Worm (Caenorhabditis elegans): ENCODE measurements around the gene K07D4.2.
"Not testable (repeated sequence)": the region's sequence is repeated elsewhere in the genome, so short reads cannot be mapped to it uniquely, and the experiment has no call there.

K07D4.2 gene

ce11 chrII:4049672-4050071, 4.4 kb upstream of the K07D4.2 start:
- TF ChIP-seq mdl-1 (tag; optimal IDR thresholded peaks at IDR 0.05) (peak in 1 of 2 experiments; percentile 53), sma-3 (GFP tag; optimal IDR thresholded peaks at IDR 0.05) (peak; percentile 28), lsy-2 (tag; optimal IDR thresholded peaks at IDR 0.05) (peak in 1 of 2 experiments; percentile 77)

- TF ChIP-seq sma-3 (GFP tag; optimal IDR thresholded peaks at IDR 0.05) (peak; percentile 60), gmeb-1 (tag; optimal IDR thresholded peaks at IDR 0.05) (peak; percentile 8), lin-13 (GFP tag; optimal IDR thresholded peaks at IDR 0.05) (peak; percentile 9), F13H6.1 (tag; optimal IDR thresholded peaks at IDR 0.05) (peak; percentile 66), sma-9 (GFP tag; optimal IDR thresholded peaks at IDR 0.05) (peak; percentile 38), lsy-2 (tag; optimal IDR thresholded peaks at IDR 0.05) (peak; percentile 46 to 53)
- TF ChIP-seq sma-9 (tag; optimal IDR thresholded peaks at IDR 0.05) = not testable (repeated sequence)
Measured at ce11 chrII:4047839-4048440, 2.6 kb upstream of the K07D4.2 start.

- no peak for TF ChIP-seq nhr-10 (tag; optimal IDR thresholded peaks at IDR 0.05)
- peak; percentile 83 for TF ChIP-seq F13H6.1 (tag; optimal IDR thresholded peaks at IDR 0.05)
- peak; percentile 71 for TF ChIP-seq zag-1 (tag; optimal IDR thresholded peaks at IDR 0.05)
- peak; percentile 53 for TF ChIP-seq sem-4 (tag; optimal IDR thresholded peaks at IDR 0.05)
- no peak for TF ChIP-seq unc-39 (tag; optimal IDR thresholded peaks at IDR 0.05)
- peak; percentile 56 for TF ChIP-seq ztf-4 (tag; optimal IDR thresholded peaks at IDR 0.05)
- TF ChIP-seq mab-5 (tag; optimal IDR thresholded peaks at IDR 0.05) = peak; percentile 63
- TF ChIP-seq ceh-82 (tag; optimal IDR thresholded peaks at IDR 0.05) = peak; percentile 64
- peak; percentile 6 to 70 for TF ChIP-seq mdl-1 (tag; optimal IDR thresholded peaks at IDR 0.05)
- peak; percentile 80 for TF ChIP-seq C34F6.9 (tag; optimal IDR thresholded peaks at IDR 0.05)
- no peak for TF ChIP-seq ztf-11 (tag; optimal IDR thresholded peaks at IDR 0.05)
- TF ChIP-seq nhr-23 (tag; optimal IDR thresholded peaks at IDR 0.05) = no peak
- TF ChIP-seq R02D3.7 (tag; optimal IDR thresholded peaks at IDR 0.05) = peak; percentile 35
- TF ChIP-seq blmp-1 (tag; optimal IDR thresholded peaks at IDR 0.05; ENCODE audit: insufficient read depth) = peak; percentile 25
- peak; percentile 92 for TF ChIP-seq sma-3 (GFP tag; optimal IDR thresholded peaks at IDR 0.05)
- no peak for TF ChIP-seq nhr-77 (tag; optimal IDR thresholded peaks at IDR 0.05)
- TF ChIP-seq Y55F3AM.14 (GFP tag; optimal IDR thresholded peaks at IDR 0.05) = peak; percentile 75
- TF ChIP-seq dmd-4 (tag; optimal IDR thresholded peaks at IDR 0.05) = no peak
- peak; percentile 95 for TF ChIP-seq skn-1 (tag; optimal IDR thresholded peaks at IDR 0.05)
- no peak for TF ChIP-seq peb-1 (tag; optimal IDR thresholded peaks at IDR 0.05)
- TF ChIP-seq unc-62 (GFP tag; optimal IDR thresholded peaks at IDR 0.05) = no peak
- TF ChIP-seq gmeb-1 (tag; optimal IDR thresholded peaks at IDR 0.05) = peak; percentile 98
- peak; percentile 87 for TF ChIP-seq nhr-25 (tag; optimal IDR thresholded peaks at IDR 0.05)
- no peak for TF ChIP-seq elt-1 (tag; optimal IDR thresholded peaks at IDR 0.05)
- peak; percentile 10 for TF ChIP-seq egl-27 (tag; optimal IDR thresholded peaks at IDR 0.05)
- TF ChIP-seq sma-9 (GFP tag; optimal IDR thresholded peaks at IDR 0.05) = peak; percentile 86
- no peak for TF ChIP-seq sma-9 (tag; optimal IDR thresholded peaks at IDR 0.05)
- peak; percentile 41 for TF ChIP-seq nhr-237 (tag; optimal IDR thresholded peaks at IDR 0.05)
- peak; percentile 88 for TF ChIP-seq crh-2 (tag; optimal IDR thresholded peaks at IDR 0.05)
- peak; percentile 81 for TF ChIP-seq nhr-21 (tag; optimal IDR thresholded peaks at IDR 0.05)
- TF ChIP-seq ama-1 (optimal IDR thresholded peaks at IDR 0.05) = no peak
- no peak for TF ChIP-seq ceh-16 (tag; optimal IDR thresholded peaks at IDR 0.05)
- peak; percentile 59 for TF ChIP-seq ZK546.5 (tag; optimal IDR thresholded peaks at IDR 0.05)
- peak; percentile 41 for TF ChIP-seq nhr-6 (tag; optimal IDR thresholded peaks at IDR 0.05)
- TF ChIP-seq lin-13 (GFP tag; optimal IDR thresholded peaks at IDR 0.05) = peak; percentile 84
- peak; percentile 41 for TF ChIP-seq nhr-129 (tag; optimal IDR thresholded peaks at IDR 0.05)
- TF ChIP-seq ztf-1 (GFP tag; conservative IDR thresholded peaks at IDR 0.05) = no peak
- TF ChIP-seq unc-55 (GFP tag; optimal IDR thresholded peaks at IDR 0.05) = peak; percentile 86
- peak; percentile 74 for TF ChIP-seq lin-11 (tag; optimal IDR thresholded peaks at IDR 0.05)
- peak; percentile 91 to 96 for TF ChIP-seq lsy-2 (tag; optimal IDR thresholded peaks at IDR 0.05)
- TF ChIP-seq nhr-12 (tag; optimal IDR thresholded peaks at IDR 0.05) = no peak
- TF ChIP-seq fos-1 (tag; optimal IDR thresholded peaks at IDR 0.05) = peak; percentile 65
- TF ChIP-seq mbf-1 (tag; optimal IDR thresholded peaks at IDR 0.05) = no peak
- TF ChIP-seq snpc-4 (tag; optimal IDR thresholded peaks at IDR 0.05) = peak; percentile 63
Measured at ce11 chrII:4044349-4044748, 947 bp downstream of the K07D4.2 start, which contains the start of gene rpn-11. rpn-11 (minus strand) TSS chrII:4044546.

All from whole organism, L2 larva.